Worm (Caenorhabditis elegans) whole organism, L1 larva: Measurements from ENCODE around the gene daf-9.

ENCODE experiments used
- C16A3.4 ChIP-seq: fragments of 150-350 bp; optimal IDR thresholded peaks from 2 replicates; lab custom pipeline; 2014; ENCODE audit warnings: missing biosample characterization, missing genetic modification characterization
- F16B12.6 ChIP-seq: fragments of 150-350 bp; optimal IDR thresholded peaks from 2 replicates; lab custom pipeline; 2014; ENCODE audit warnings: missing biosample characterization, missing genetic modification characterization
- aha-1 ChIP-seq: fragments of 150-350 bp; optimal IDR thresholded peaks from 2 replicates; lab custom pipeline; 2014; ENCODE audit warnings: missing biosample characterization, missing genetic modification characterization
- aly-2 ChIP-seq: fragments of 150-350 bp; optimal IDR thresholded peaks from 2 replicates; lab custom pipeline; 2014; ENCODE audit warnings: missing biosample characterization, missing genetic modification characterization
- ama-1 ChIP-seq: fragments of 150-350 bp; optimal IDR thresholded peaks from 2 replicates; lab custom pipeline; 2014
- blmp-1 ChIP-seq: fragments of 150-350 bp; optimal IDR thresholded peaks from 2 replicates; lab custom pipeline; 2014; ENCODE audit warnings: missing biosample characterization, missing genetic modification characterization
- ceh-82 ChIP-seq, 3 experiments: fragments of 150-350 bp in 1 of 3; sonication (generic microtip) in 2 of 3; optimal IDR thresholded peaks; 2 replicates each; lab custom pipeline; 2014 to 2017; ENCODE audit warnings: missing biosample characterization in 3 of 3, missing genetic modification characterization in 3 of 3
- ceh-88 ChIP-seq: fragments of 200-800 bp; sonication (Bioruptor generic); IDR thresholded peaks from 2 replicates; pipeline ENCODE4 v1.3.6; 2022; ENCODE audit warnings: missing genetic modification characterization, missing compliant biosample characterization
- ces-1 ChIP-seq: fragments of 150-350 bp; optimal IDR thresholded peaks from 2 replicates; lab custom pipeline; 2014; ENCODE audit warnings: missing biosample characterization, missing genetic modification reagents, missing genetic modification characterization
- dsc-1 ChIP-seq: sonication (generic microtip); optimal IDR thresholded peaks from 2 replicates; lab custom pipeline; 2016; ENCODE audit warnings: mild to moderate bottlenecking, missing genetic modification characterization, missing compliant biosample characterization
- efl-1 ChIP-seq, 4 experiments: fragments of 150-350 bp; optimal IDR thresholded peaks in 3 of 4; peaks in 1 of 4; 1 replicate in 1 of 4; 2 replicates in 3 of 4; lab custom pipeline; 2014; ENCODE audit warnings: missing biosample characterization in 2 of 4, missing genetic modification characterization in 2 of 4, missing genetic modification reagents in 2 of 4
- egl-13 ChIP-seq: sonication (generic microtip); optimal IDR thresholded peaks from 2 replicates; lab custom pipeline; 2016; ENCODE audit warnings: missing genotype, missing genetic modification reagents, missing genetic modification characterization, missing compliant biosample characterization
- egl-27 ChIP-seq, 2 experiments: fragments of 150-350 bp in 1 of 2; sonication (generic microtip); optimal IDR thresholded peaks; 3 replicates each; lab custom pipeline; 2017 to 2018; ENCODE audit warnings: missing biosample characterization in 2 of 2, missing genetic modification characterization in 2 of 2, missing genetic modification reagents in 2 of 2
- elt-3 ChIP-seq, 6 experiments: fragments of 150-350 bp in 1 of 6; sonication (generic microtip); optimal IDR thresholded peaks; 2 replicates each; lab custom pipeline; 2017 to 2018; ENCODE audit warnings: missing biosample characterization in 6 of 6, missing genetic modification characterization in 6 of 6, inconsistent platforms in 1 of 6
- ets-5 ChIP-seq: fragments of 200-800 bp; sonication (Bioruptor generic); IDR thresholded peaks from 2 replicates; pipeline ENCODE4 v1.3.6; 2022; ENCODE audit warnings: missing genetic modification characterization, missing compliant biosample characterization
- fkh-10 ChIP-seq: sonication (generic microtip); optimal IDR thresholded peaks from 2 replicates; lab custom pipeline; 2017; ENCODE audit warnings: missing biosample characterization, missing genetic modification reagents, missing genetic modification characterization
- fkh-8 ChIP-seq: sonication (generic microtip); optimal IDR thresholded peaks from 2 replicates; lab custom pipeline; 2016; ENCODE audit warnings: mild to moderate bottlenecking, missing genetic modification characterization, missing compliant biosample characterization
- fos-1 ChIP-seq: fragments of 150-350 bp; optimal IDR thresholded peaks from 2 replicates; lab custom pipeline; 2014; ENCODE audit warnings: missing biosample characterization, missing genetic modification characterization
- grh-1 ChIP-seq: fragments of 200-800 bp; sonication (Bioruptor generic); IDR thresholded peaks from 2 replicates; pipeline ENCODE4 v1.3.6; 2022; ENCODE audit warnings: missing genetic modification reagents, missing genetic modification characterization, missing compliant biosample characterization
- hlh-17 ChIP-seq: fragments of 200-800 bp; sonication (Bioruptor generic); optimal IDR thresholded peaks from 2 replicates; lab custom pipeline; 2018; ENCODE audit warnings: missing genetic modification characterization, mild to moderate bottlenecking, missing compliant biosample characterization, moderate library complexity, borderline replicate concordance
- irx-1 ChIP-seq: sonication (generic microtip); optimal IDR thresholded peaks from 2 replicates; lab custom pipeline; 2016; ENCODE audit warnings: missing genetic modification characterization, missing compliant biosample characterization
- isw-1 ChIP-seq: fragments of 200-800 bp; sonication (Bioruptor generic); IDR thresholded peaks from 2 replicates; pipeline ENCODE4 v1.3.6; 2022; ENCODE audit warnings: missing genetic modification characterization, missing compliant biosample characterization
- lin-15B ChIP-seq: fragments of 150-350 bp; sonication (generic microtip); optimal IDR thresholded peaks from 3 replicates; lab custom pipeline; 2014; ENCODE audit warnings: missing biosample characterization, missing genetic modification characterization
- lir-3 ChIP-seq: sonication (generic microtip); optimal IDR thresholded peaks from 2 replicates; lab custom pipeline; 2016; ENCODE audit warnings: mild to moderate bottlenecking, missing genetic modification characterization, moderate library complexity, missing compliant biosample characterization; ENCODE audit not compliant: poor library complexity
- lsy-2 ChIP-seq, 2 experiments: fragments of 150-350 bp; optimal IDR thresholded peaks; 2 replicates each; lab custom pipeline; 2014; ENCODE audit warnings: missing biosample characterization in 2 of 2, missing genetic modification characterization in 2 of 2
- mab-9 ChIP-seq: fragments of 200-800 bp; sonication (Bioruptor generic); IDR thresholded peaks from 2 replicates; pipeline ENCODE4 v1.3.6; 2022; ENCODE audit warnings: missing genetic modification reagents, missing genetic modification characterization, missing compliant biosample characterization
- mdl-1 ChIP-seq, 2 experiments: fragments of 150-350 bp; optimal IDR thresholded peaks; 2 replicates each; lab custom pipeline; 2014 to 2017; ENCODE audit warnings: missing biosample characterization in 2 of 2, missing genetic modification characterization in 2 of 2, inconsistent platforms in 1 of 2
- mep-1 ChIP-seq: fragments of 150-350 bp; optimal IDR thresholded peaks from 2 replicates; lab custom pipeline; 2014; ENCODE audit warnings: missing biosample characterization, missing genetic modification characterization
- nhr-11 ChIP-seq: fragments of 150-350 bp; optimal IDR thresholded peaks from 2 replicates; lab custom pipeline; 2014; ENCODE audit warnings: missing biosample characterization, missing genetic modification characterization
- nhr-19 ChIP-seq: fragments of 200-800 bp; sonication (Bioruptor generic); conservative IDR thresholded peaks from 2 replicates; pipeline ENCODE4 v1.3.6; 2022; ENCODE audit warnings: missing genetic modification characterization, missing compliant biosample characterization
- nhr-20 ChIP-seq: sonication (generic microtip); optimal IDR thresholded peaks from 2 replicates; lab custom pipeline; 2016; ENCODE audit warnings: mild to moderate bottlenecking, missing genetic modification characterization, missing compliant biosample characterization
- nhr-237 ChIP-seq: fragments of 150-350 bp; optimal IDR thresholded peaks from 2 replicates; lab custom pipeline; 2014; ENCODE audit warnings: missing biosample characterization, missing genetic modification characterization
- nhr-47 ChIP-seq: sonication (generic microtip); optimal IDR thresholded peaks from 2 replicates; lab custom pipeline; 2016; ENCODE audit warnings: mild to moderate bottlenecking, missing genetic modification characterization, moderate library complexity, missing compliant biosample characterization
- nhr-76 ChIP-seq: sonication (generic microtip); optimal IDR thresholded peaks from 2 replicates; lab custom pipeline; 2017; ENCODE audit warnings: missing biosample characterization, missing genetic modification characterization
- nhr-85 ChIP-seq: sonication (generic microtip); peaks from one replicate; lab custom pipeline; 2016; ENCODE audit warnings: missing genetic modification characterization, inconsistent platforms, missing compliant biosample characterization
- nhr-90 ChIP-seq: sonication (generic microtip); optimal IDR thresholded peaks from 2 replicates; lab custom pipeline; 2016; ENCODE audit warnings: mild to moderate bottlenecking, missing genetic modification characterization, missing compliant biosample characterization; ENCODE audit not compliant: poor library complexity
- snu-23 ChIP-seq: sonication (generic microtip); optimal IDR thresholded peaks from 2 replicates; lab custom pipeline; 2016; ENCODE audit warnings: missing genetic modification characterization, missing compliant biosample characterization
- sptf-1 ChIP-seq: fragments of 150-350 bp; optimal IDR thresholded peaks from 2 replicates; lab custom pipeline; 2014; ENCODE audit warnings: missing biosample characterization, missing genetic modification characterization
- sup-37 ChIP-seq: fragments of 200-800 bp; sonication (Bioruptor generic); optimal IDR thresholded peaks from 2 replicates; lab custom pipeline; 2018; ENCODE audit warnings: mild to moderate bottlenecking, missing genetic modification characterization, missing compliant biosample characterization
- unc-130 ChIP-seq: fragments of 150-350 bp; optimal IDR thresholded peaks from 2 replicates; lab custom pipeline; 2017; ENCODE audit warnings: missing biosample characterization, missing genetic modification characterization, inconsistent platforms
- unc-62 ChIP-seq: fragments of 150-350 bp; optimal IDR thresholded peaks from 2 replicates; lab custom pipeline; 2014; ENCODE audit warnings: missing biosample characterization, missing genetic modification reagents, missing genetic modification characterization
- unc-86 ChIP-seq: sonication (generic microtip); optimal IDR thresholded peaks from 2 replicates; lab custom pipeline; 2016; ENCODE audit warnings: missing genetic modification characterization, missing compliant biosample characterization
- unc-98 ChIP-seq: fragments of 200-800 bp; sonication (Bioruptor generic); IDR thresholded peaks from 2 replicates; pipeline ENCODE4 v1.3.6; 2022; ENCODE audit warnings: missing genetic modification characterization, missing compliant biosample characterization
- ztf-11 ChIP-seq, 2 experiments: sonication (generic microtip); optimal IDR thresholded peaks; 2 replicates each; lab custom pipeline; 2016 to 2017; ENCODE audit warnings: missing genetic modification characterization in 2 of 2, missing biosample characterization in 1 of 2, missing compliant biosample characterization in 1 of 2
- ztf-4 ChIP-seq: fragments of 150-350 bp; optimal IDR thresholded peaks from 2 replicates; lab custom pipeline; 2014; ENCODE audit warnings: missing biosample characterization, missing genetic modification characterization

Gene daf-9

ce11 chrX:6204696-6205232, 8.0 kb downstream of the daf-9 start, which contains the start of gene bca-1 (continued):
- TF ChIP-seq ztf-11 (tag; optimal IDR thresholded peaks at IDR 0.05; lab: Kevin White, UChicago) (no peak), unc-130 (tag; lab: Kevin White, UChicago) (peak; percentile 50)

- TF ChIP-seq nhr-11 (tag; lab: Kevin White, UChicago) (no peak), nhr-20 (no peak), egl-27 (tag; optimal IDR thresholded peaks at IDR 0.05; lab: Kevin White, UChicago) (no peak), fkh-8 (tag; lab: Kevin White, UChicago) (no peak)
These were observed 8.6 kb downstream of the daf-9 start for ce11 chrX:6205325-6205724.

- no peak for TF ChIP-seq nhr-85 (tag; lab: Kevin White, UChicago)
- TF ChIP-seq mab-9 (GFP tag; lab: Robert Waterston, UW), result no peak
- no peak for TF ChIP-seq nhr-237 (tag; lab: Kevin White, UChicago)
- no peak for TF ChIP-seq sptf-1 (tag; lab: Kevin White, UChicago)
- no peak for TF ChIP-seq aha-1 (tag; lab: Kevin White, UChicago)
- no peak for TF ChIP-seq lir-3
- no peak for TF ChIP-seq unc-62 (GFP tag; lab: Kevin White, UChicago)
- TF ChIP-seq unc-98 (GFP tag; lab: Robert Waterston, UW), result no peak
- no peak for TF ChIP-seq fkh-10 (GFP tag; lab: Kevin White, UChicago)
- TF ChIP-seq fos-1, result no peak
- no peak for TF ChIP-seq lsy-2 (tag; optimal IDR thresholded peaks at IDR 0.05; lab: Kevin White, UChicago)
These were observed 9.6 kb downstream of the daf-9 start, which contains the start of gene mtp-18 for ce11 chrX:6206305-6206704. Gene mtp-18 (minus strand): TSS chrX:6206405.

ce11 chrX:6207687-6208088, 11.0 kb downstream of the daf-9 start, which contains the start of gene T13C5.6:
Gene T13C5.6 (minus strand): TSS chrX:6207687.
- TF ChIP-seq nhr-76 (tag; lab: Kevin White, UChicago) (peak; percentile 67), ceh-88 (peak; percentile 64), lin-15B (tag; lab: Kevin White, UChicago) (peak; percentile 17), F16B12.6 (no peak), nhr-90 (tag; lab: Kevin White, UChicago) (peak; percentile 93), aly-2 (tag; lab: Kevin White, UChicago) (peak; percentile 42), sup-37 (peak; percentile 60), efl-1 (optimal IDR thresholded peaks at IDR 0.05; lab: Kevin White, UChicago) (peak; percentile 64 to 66), efl-1 (GFP tag; optimal IDR thresholded peaks at IDR 0.05 in 1 of 2; lab: Kevin White, UChicago) (peak; percentile 52 to 96), lir-3 (peak; percentile 96), unc-86 (tag; lab: Kevin White, UChicago) (peak; percentile 83), ama-1 (no peak), snu-23 (peak; percentile 95), grh-1 (GFP tag; lab: Robert Waterston, UW) (peak; percentile 59), mdl-1 (tag; optimal IDR thresholded peaks at IDR 0.05; lab: Kevin White, UChicago) (peak in 1 of 2 experiments; percentile 87), nhr-85 (tag; lab: Kevin White, UChicago) (peak; percentile 93), nhr-20 (peak; percentile 93), isw-1 (GFP tag; lab: Robert Waterston, UW) (peak; percentile 70), ztf-4 (peak; percentile 81), ces-1 (GFP tag; lab: Kevin White, UChicago) (no peak), hlh-17 (GFP tag; lab: Kevin White, UChicago) (no peak), elt-3 (tag; optimal IDR thresholded peaks at IDR 0.05; lab: Kevin White, UChicago) (peak in 3 of 6 experiments; percentile 10 to 61 (median 60)), ceh-82 (tag; optimal IDR thresholded peaks at IDR 0.05; lab: Kevin White, UChicago) (peak; percentile 52 to 85 (median 81)), fkh-10 (GFP tag; lab: Kevin White, UChicago) (peak; percentile 91), nhr-19 (GFP tag; lab: Robert Waterston, UW) (peak; percentile 88), blmp-1 (tag; lab: Kevin White, UChicago) (peak; percentile 62), mab-9 (GFP tag; lab: Robert Waterston, UW) (peak; percentile 85), egl-27 (tag; optimal IDR thresholded peaks at IDR 0.05; lab: Kevin White, UChicago) (no peak), irx-1 (tag; lab: Kevin White, UChicago) (peak; percentile 88), lsy-2 (tag; optimal IDR thresholded peaks at IDR 0.05; lab: Kevin White, UChicago) (peak; percentile 79 to 88), nhr-237 (tag; lab: Kevin White, UChicago) (no peak), ets-5 (no peak), egl-13 (tag; lab: Kevin White, UChicago) (peak; percentile 92), nhr-47 (tag; lab: Kevin White, UChicago) (peak; percentile 94), C16A3.4 (tag; lab: Kevin White, UChicago) (peak; percentile 93), dsc-1 (tag; lab: Kevin White, UChicago) (peak; percentile 92), sptf-1 (tag; lab: Kevin White, UChicago) (no peak), mep-1 (tag; lab: Kevin White, UChicago) (peak; percentile 90)
